Fruit fly (Drosophila melanogaster): Measurements from ENCODE around the gene CG17928.

CG17928 gene

dm6 chr2L:16818335-16818973 lies 27.1 kb downstream of the CG17928 start (continued):
- no peak for TF ChIP-seq CG13624 (GFP tag; optimal IDR thresholded peaks at IDR 0.05)
- TF ChIP-seq Hr51 (GFP tag; optimal IDR thresholded peaks at IDR 0.05), result peak in 1 of 2 experiments; percentile 14
- TF ChIP-seq toy (GFP tag; IDR thresholded peaks at IDR 0.05), result no peak
- peak; percentile 9 for TF ChIP-seq CG2202 (tag; optimal IDR thresholded peaks at IDR 0.05)
- TF ChIP-seq CG8924 (tag; optimal IDR thresholded peaks at IDR 0.05), result peak; percentile 9
- TF ChIP-seq CG33213 (GFP tag; optimal IDR thresholded peaks at IDR 0.05), result no peak
- no peak for TF ChIP-seq amos (GFP tag; IDR thresholded peaks at IDR 0.05; ENCODE audit: partially characterized antibody)
- no peak for TF ChIP-seq CG12236 (GFP tag; optimal IDR thresholded peaks at IDR 0.05)
- TF ChIP-seq Neu2 (GFP tag; optimal IDR thresholded peaks at IDR 0.05; ENCODE audit: borderline replicate concordance), result no peak
- TF ChIP-seq CG8089 (GFP tag; optimal IDR thresholded peaks at IDR 0.05), result no peak
- no peak for TF ChIP-seq Dip3 (GFP tag; optimal IDR thresholded peaks at IDR 0.05)
- TF ChIP-seq Hand (GFP tag; optimal IDR thresholded peaks at IDR 0.05), result no peak
- TF ChIP-seq CG2199 (GFP tag; IDR thresholded peaks at IDR 0.05), result peak; percentile 6; the same call in 1 of the 3 replicates
- TF ChIP-seq gro (GFP tag; optimal IDR thresholded peaks at IDR 0.05), result no peak
- TF ChIP-seq HmgD (GFP tag; optimal IDR thresholded peaks at IDR 0.05), result no peak
- no peak for TF ChIP-seq Ets97D (GFP tag; optimal IDR thresholded peaks at IDR 0.05)
- TF ChIP-seq Bteb2 (GFP tag; optimal IDR thresholded peaks at IDR 0.05), result no peak
- TF ChIP-seq crp (GFP tag; optimal IDR thresholded peaks at IDR 0.05), result no peak
- no peak for TF ChIP-seq disco-r (GFP tag; optimal IDR thresholded peaks at IDR 0.05)
- no peak for TF ChIP-seq sob (GFP tag; IDR thresholded peaks at IDR 0.05)
- TF ChIP-seq CG3847 (GFP tag; IDR thresholded peaks at IDR 0.05), result no peak
- TF ChIP-seq Bdp1 (GFP tag; optimal IDR thresholded peaks at IDR 0.05), result no peak
- no peak for TF ChIP-seq ind (GFP tag; optimal IDR thresholded peaks at IDR 0.05)
- no peak for TF ChIP-seq CG34376 (GFP tag; optimal IDR thresholded peaks at IDR 0.05)
- no peak for TF ChIP-seq hb (GFP tag; IDR thresholded peaks at IDR 0.05; ENCODE audit: partially characterized antibody)
- TF ChIP-seq CG1603 (tag; optimal IDR thresholded peaks at IDR 0.05), result peak; percentile 11
- TF ChIP-seq CG11560 (tag; IDR thresholded peaks at IDR 0.05), result no peak
- no peak for TF ChIP-seq CG3163 (GFP tag; optimal IDR thresholded peaks at IDR 0.05)
- no peak for TF ChIP-seq emc (GFP tag; optimal IDR thresholded peaks at IDR 0.05)
- TF ChIP-seq exex (tag; optimal IDR thresholded peaks at IDR 0.05), result no peak
- no peak for TF ChIP-seq Fer1 (GFP tag; optimal IDR thresholded peaks at IDR 0.05)
- TF ChIP-seq trem (tag; optimal IDR thresholded peaks at IDR 0.05), result peak; percentile 24
- TF ChIP-seq odd (GFP tag; optimal IDR thresholded peaks at IDR 0.05), result no peak
- TF ChIP-seq sug (tag; optimal IDR thresholded peaks at IDR 0.05), result no peak
- TF ChIP-seq chinmo (GFP tag; IDR thresholded peaks at IDR 0.05; ENCODE audit: partially characterized antibody), result no peak
- TF ChIP-seq tin (GFP tag; optimal IDR thresholded peaks at IDR 0.05), result peak; percentile 8
- TF ChIP-seq NK7.1 (GFP tag; optimal IDR thresholded peaks at IDR 0.05), result no peak
- TF ChIP-seq CG14667 (GFP tag; IDR thresholded peaks at IDR 0.05), result no peak
- no peak for TF ChIP-seq CG11247 (GFP tag; IDR thresholded peaks at IDR 0.05)
- no peak for TF ChIP-seq Camta (GFP tag; optimal IDR thresholded peaks at IDR 0.05)
- TF ChIP-seq CG31441 (GFP tag; IDR thresholded peaks at IDR 0.05), result peak; percentile 65
- no peak for TF ChIP-seq ato (GFP tag; IDR thresholded peaks at IDR 0.05; ENCODE audit: partially characterized antibody)
- TF ChIP-seq CG7271 (tag; optimal IDR thresholded peaks at IDR 0.05), result no peak
- TF ChIP-seq CG34224 (GFP tag; IDR thresholded peaks at IDR 0.05; ENCODE audit: partially characterized antibody), result no peak
- no peak for TF ChIP-seq tup (GFP tag; optimal IDR thresholded peaks at IDR 0.05)
- TF ChIP-seq nerfin-1 (tag; optimal IDR thresholded peaks at IDR 0.05), result peak; percentile 36
- no peak for TF ChIP-seq zfh2 (GFP tag; optimal IDR thresholded peaks at IDR 0.05)
- TF ChIP-seq CG11723 (GFP tag; optimal IDR thresholded peaks at IDR 0.05), result no peak
- TF ChIP-seq CG1529 (GFP tag; optimal IDR thresholded peaks at IDR 0.05), result no peak
- no peak for TF ChIP-seq caup (GFP tag; optimal IDR thresholded peaks at IDR 0.05; ENCODE audit: severe bottlenecking)
